Worm (Caenorhabditis elegans) whole organism, L1 larva: ENCODE data around the gene glc-4.

ENCODE experiments used
- C04F5.9 ChIP-seq: sonication (generic microtip); optimal IDR thresholded peaks from 2 replicates; lab custom pipeline; 2016; ENCODE audit warnings: missing genetic modification characterization, missing compliant biosample characterization
- C16A3.4 ChIP-seq: fragments of 150-350 bp; optimal IDR thresholded peaks from 2 replicates; lab custom pipeline; 2014; ENCODE audit warnings: missing biosample characterization, missing genetic modification characterization
- C34B4.2 ChIP-seq: sonication (generic microtip); optimal IDR thresholded peaks from 2 replicates; lab custom pipeline; 2017; ENCODE audit warnings: mild to moderate bottlenecking, missing genetic modification characterization, missing compliant biosample characterization
- F16B12.6 ChIP-seq: fragments of 150-350 bp; optimal IDR thresholded peaks from 2 replicates; lab custom pipeline; 2014; ENCODE audit warnings: missing biosample characterization, missing genetic modification characterization
- Y116A8C.19 ChIP-seq: sonication (generic microtip); optimal IDR thresholded peaks from 2 replicates; lab custom pipeline; 2016; ENCODE audit warnings: missing compliant biosample characterization, missing genetic modification characterization, borderline replicate concordance
- aha-1 ChIP-seq: fragments of 150-350 bp; optimal IDR thresholded peaks from 2 replicates; lab custom pipeline; 2014; ENCODE audit warnings: missing biosample characterization, missing genetic modification characterization
- alr-1 ChIP-seq: fragments of 200-800 bp; sonication (Bioruptor generic); optimal IDR thresholded peaks from 2 replicates; lab custom pipeline; 2018; ENCODE audit warnings: borderline replicate concordance, mild to moderate bottlenecking, missing genetic modification characterization, missing compliant biosample characterization
- aly-2 ChIP-seq: fragments of 150-350 bp; optimal IDR thresholded peaks from 2 replicates; lab custom pipeline; 2014; ENCODE audit warnings: missing biosample characterization, missing genetic modification characterization
- blmp-1 ChIP-seq: fragments of 150-350 bp; optimal IDR thresholded peaks from 2 replicates; lab custom pipeline; 2014; ENCODE audit warnings: missing biosample characterization, missing genetic modification characterization
- ceh-63 ChIP-seq: fragments of 200-800 bp; sonication (Bioruptor generic); optimal IDR thresholded peaks from 2 replicates; lab custom pipeline; 2018; ENCODE audit warnings: mild to moderate bottlenecking, missing genetic modification characterization, missing compliant biosample characterization
- ceh-8 ChIP-seq: fragments of 200-800 bp; sonication (Bioruptor generic); optimal IDR thresholded peaks from 2 replicates; lab custom pipeline; 2018; ENCODE audit warnings: mild to moderate bottlenecking, missing genetic modification characterization, moderate library complexity, missing compliant biosample characterization
- ceh-88 ChIP-seq: fragments of 200-800 bp; sonication (Bioruptor generic); IDR thresholded peaks from 2 replicates; pipeline ENCODE4 v1.3.6; 2022; ENCODE audit warnings: missing genetic modification characterization, missing compliant biosample characterization
- dpl-1 ChIP-seq, 3 experiments: fragments of 150-350 bp in 2 of 3; sonication (generic microtip) in 1 of 3; optimal IDR thresholded peaks; 2 replicates each; lab custom pipeline; 2014 to 2017; ENCODE audit warnings: missing biosample characterization in 3 of 3, missing genetic modification characterization in 3 of 3, missing genetic modification reagents in 3 of 3
- dsc-1 ChIP-seq: sonication (generic microtip); optimal IDR thresholded peaks from 2 replicates; lab custom pipeline; 2016; ENCODE audit warnings: mild to moderate bottlenecking, missing genetic modification characterization, missing compliant biosample characterization
- efl-3 ChIP-seq: fragments of 200-800 bp; sonication (Bioruptor generic); optimal IDR thresholded peaks from 2 replicates; lab custom pipeline; 2018; ENCODE audit warnings: mild to moderate bottlenecking, missing genetic modification characterization, missing compliant biosample characterization
- egl-13 ChIP-seq: sonication (generic microtip); optimal IDR thresholded peaks from 2 replicates; lab custom pipeline; 2016; ENCODE audit warnings: missing genotype, missing genetic modification reagents, missing genetic modification characterization, missing compliant biosample characterization
- egl-27 ChIP-seq, 2 experiments: fragments of 150-350 bp in 1 of 2; sonication (generic microtip); optimal IDR thresholded peaks; 3 replicates each; lab custom pipeline; 2017 to 2018; ENCODE audit warnings: missing biosample characterization in 2 of 2, missing genetic modification characterization in 2 of 2, missing genetic modification reagents in 2 of 2
- elt-3 ChIP-seq, 6 experiments: fragments of 150-350 bp in 1 of 6; sonication (generic microtip); optimal IDR thresholded peaks; 2 replicates each; lab custom pipeline; 2017 to 2018; ENCODE audit warnings: missing biosample characterization in 6 of 6, missing genetic modification characterization in 6 of 6, inconsistent platforms in 1 of 6
- ets-5 ChIP-seq: fragments of 200-800 bp; sonication (Bioruptor generic); IDR thresholded peaks from 2 replicates; pipeline ENCODE4 v1.3.6; 2022; ENCODE audit warnings: missing genetic modification characterization, missing compliant biosample characterization
- fos-1 ChIP-seq: fragments of 150-350 bp; optimal IDR thresholded peaks from 2 replicates; lab custom pipeline; 2014; ENCODE audit warnings: missing biosample characterization, missing genetic modification characterization
- grh-1 ChIP-seq: fragments of 200-800 bp; sonication (Bioruptor generic); IDR thresholded peaks from 2 replicates; pipeline ENCODE4 v1.3.6; 2022; ENCODE audit warnings: missing genetic modification reagents, missing genetic modification characterization, missing compliant biosample characterization
- hlh-17 ChIP-seq: fragments of 200-800 bp; sonication (Bioruptor generic); optimal IDR thresholded peaks from 2 replicates; lab custom pipeline; 2018; ENCODE audit warnings: missing genetic modification characterization, mild to moderate bottlenecking, missing compliant biosample characterization, moderate library complexity, borderline replicate concordance
- hlh-4 ChIP-seq: sonication (generic microtip); optimal IDR thresholded peaks from 2 replicates; lab custom pipeline; 2016; ENCODE audit warnings: mild to moderate bottlenecking, missing genetic modification characterization, missing compliant biosample characterization
- hpl-2 ChIP-seq: fragments of 150-350 bp; optimal IDR thresholded peaks from 2 replicates; lab custom pipeline; 2014; ENCODE audit warnings: missing biosample characterization, missing genetic modification reagents, missing genetic modification characterization
- irx-1 ChIP-seq: sonication (generic microtip); optimal IDR thresholded peaks from 2 replicates; lab custom pipeline; 2016; ENCODE audit warnings: missing genetic modification characterization, missing compliant biosample characterization
- isw-1 ChIP-seq: fragments of 200-800 bp; sonication (Bioruptor generic); IDR thresholded peaks from 2 replicates; pipeline ENCODE4 v1.3.6; 2022; ENCODE audit warnings: missing genetic modification characterization, missing compliant biosample characterization
- jun-1 ChIP-seq: fragments of 150-350 bp; optimal IDR thresholded peaks from 2 replicates; lab custom pipeline; 2014; ENCODE audit warnings: missing biosample characterization, missing genetic modification reagents, missing genetic modification characterization
- lin-35 ChIP-seq, 2 experiments: fragments of 150-350 bp; optimal IDR thresholded peaks; 2 replicates each; lab custom pipeline; 2014; ENCODE audit warnings: missing biosample characterization in 2 of 2, missing genetic modification characterization in 2 of 2, missing genetic modification reagents in 2 of 2
- lsy-2 ChIP-seq, 2 experiments: fragments of 150-350 bp; optimal IDR thresholded peaks; 2 replicates each; lab custom pipeline; 2014; ENCODE audit warnings: missing biosample characterization in 2 of 2, missing genetic modification characterization in 2 of 2
- mdl-1 ChIP-seq, 2 experiments: fragments of 150-350 bp; optimal IDR thresholded peaks; 2 replicates each; lab custom pipeline; 2014 to 2017; ENCODE audit warnings: missing biosample characterization in 2 of 2, missing genetic modification characterization in 2 of 2, inconsistent platforms in 1 of 2
- mep-1 ChIP-seq: fragments of 150-350 bp; optimal IDR thresholded peaks from 2 replicates; lab custom pipeline; 2014; ENCODE audit warnings: missing biosample characterization, missing genetic modification characterization
- nhr-11 ChIP-seq: fragments of 150-350 bp; optimal IDR thresholded peaks from 2 replicates; lab custom pipeline; 2014; ENCODE audit warnings: missing biosample characterization, missing genetic modification characterization
- nhr-20 ChIP-seq: sonication (generic microtip); optimal IDR thresholded peaks from 2 replicates; lab custom pipeline; 2016; ENCODE audit warnings: mild to moderate bottlenecking, missing genetic modification characterization, missing compliant biosample characterization
- nhr-71 ChIP-seq: sonication (generic microtip); optimal IDR thresholded peaks from 2 replicates; lab custom pipeline; 2016; ENCODE audit warnings: mild to moderate bottlenecking, missing genetic modification characterization, moderate library complexity, missing compliant biosample characterization
- nhr-77 ChIP-seq: fragments of 150-350 bp; optimal IDR thresholded peaks from 2 replicates; lab custom pipeline; 2014; ENCODE audit warnings: missing biosample characterization, missing genetic modification characterization
- nhr-84 ChIP-seq: sonication (generic microtip); optimal IDR thresholded peaks from 2 replicates; lab custom pipeline; 2017; ENCODE audit warnings: missing biosample characterization, missing genetic modification characterization
- pax-3 ChIP-seq: fragments of 200-800 bp; sonication (Bioruptor generic); optimal IDR thresholded peaks from 2 replicates; lab custom pipeline; 2018; ENCODE audit warnings: mild to moderate bottlenecking, missing genetic modification characterization, moderate library complexity, missing compliant biosample characterization
- pqm-1 ChIP-seq: sonication (generic microtip); optimal IDR thresholded peaks from 3 replicates; lab custom pipeline; 2017; ENCODE audit warnings: missing biosample characterization, missing genetic modification characterization
- snpc-4 ChIP-seq: fragments of 150-350 bp; optimal IDR thresholded peaks from 2 replicates; lab custom pipeline; 2014; ENCODE audit warnings: missing biosample characterization, missing genetic modification characterization
- snu-23 ChIP-seq: sonication (generic microtip); optimal IDR thresholded peaks from 2 replicates; lab custom pipeline; 2016; ENCODE audit warnings: missing genetic modification characterization, missing compliant biosample characterization
- sox-4 ChIP-seq: sonication (generic microtip); optimal IDR thresholded peaks from 2 replicates; lab custom pipeline; 2016; ENCODE audit warnings: missing genetic modification characterization, missing compliant biosample characterization
- sptf-1 ChIP-seq: fragments of 150-350 bp; optimal IDR thresholded peaks from 2 replicates; lab custom pipeline; 2014; ENCODE audit warnings: missing biosample characterization, missing genetic modification characterization
- sup-37 ChIP-seq: fragments of 200-800 bp; sonication (Bioruptor generic); optimal IDR thresholded peaks from 2 replicates; lab custom pipeline; 2018; ENCODE audit warnings: mild to moderate bottlenecking, missing genetic modification characterization, missing compliant biosample characterization
- swsn-7 ChIP-seq: sonication (generic microtip); optimal IDR thresholded peaks from 2 replicates; lab custom pipeline; 2016; ENCODE audit warnings: missing genetic modification characterization, missing compliant biosample characterization
- tbx-2 ChIP-seq: sonication (generic microtip); optimal IDR thresholded peaks from 2 replicates; lab custom pipeline; 2016; ENCODE audit warnings: missing genetic modification characterization, missing compliant biosample characterization
- unc-130 ChIP-seq: fragments of 150-350 bp; optimal IDR thresholded peaks from 2 replicates; lab custom pipeline; 2017; ENCODE audit warnings: missing biosample characterization, missing genetic modification characterization, inconsistent platforms
- unc-30 ChIP-seq: sonication (generic microtip); optimal IDR thresholded peaks from 2 replicates; lab custom pipeline; 2017; ENCODE audit warnings: missing biosample characterization, missing genetic modification characterization
- unc-62 ChIP-seq: fragments of 150-350 bp; optimal IDR thresholded peaks from 2 replicates; lab custom pipeline; 2014; ENCODE audit warnings: missing biosample characterization, missing genetic modification reagents, missing genetic modification characterization
- unc-86 ChIP-seq: sonication (generic microtip); optimal IDR thresholded peaks from 2 replicates; lab custom pipeline; 2016; ENCODE audit warnings: missing genetic modification characterization, missing compliant biosample characterization
- unc-98 ChIP-seq: fragments of 200-800 bp; sonication (Bioruptor generic); IDR thresholded peaks from 2 replicates; pipeline ENCODE4 v1.3.6; 2022; ENCODE audit warnings: missing genetic modification characterization, missing compliant biosample characterization
- vab-15 ChIP-seq: sonication (generic microtip); optimal IDR thresholded peaks from 2 replicates; lab custom pipeline; 2017; ENCODE audit warnings: missing genotype, mild to moderate bottlenecking, missing genetic modification characterization, missing compliant biosample characterization
- xbp-1 ChIP-seq: sonication (generic microtip); optimal IDR thresholded peaks from 2 replicates; lab custom pipeline; 2016; ENCODE audit warnings: missing genetic modification characterization, missing compliant biosample characterization
- ztf-4 ChIP-seq: fragments of 150-350 bp; optimal IDR thresholded peaks from 2 replicates; lab custom pipeline; 2014; ENCODE audit warnings: missing biosample characterization, missing genetic modification characterization

glc-4 gene

ce11 chrII:7200051-7200599 is 25.4 kb upstream of the glc-4 start, which contains the start of gene pcrg-1:
Gene pcrg-1, plus strand, starts transcription at chrII:7200549.
- TF ChIP-seq unc-130, result peak; percentile 24
- peak; percentile 7 for TF ChIP-seq blmp-1 (tag; lab: Kevin White, UChicago)
- TF ChIP-seq nhr-20 (tag; lab: Kevin White, UChicago), result peak; percentile 89
- TF ChIP-seq irx-1 (tag; lab: Kevin White, UChicago), result peak; percentile 80
- peak; percentile 23 for TF ChIP-seq egl-13 (tag; lab: Kevin White, UChicago)
- peak; percentile 51 for TF ChIP-seq pax-3
- TF ChIP-seq ceh-63 (GFP tag; lab: Kevin White, UChicago), result peak; percentile 67
- no peak for TF ChIP-seq unc-62 (GFP tag; lab: Kevin White, UChicago)
- TF ChIP-seq nhr-11 (tag; lab: Kevin White, UChicago), result no peak
- TF ChIP-seq ceh-88 (GFP tag; lab: Robert Waterston, UW), result peak; percentile 76
- peak; percentile 57 for TF ChIP-seq fos-1 (tag; lab: Kevin White, UChicago)
- TF ChIP-seq swsn-7, result peak; percentile 86
- peak; percentile 89 for TF ChIP-seq nhr-71
- peak; percentile 41 for TF ChIP-seq nhr-77 (tag; lab: Kevin White, UChicago)
- TF ChIP-seq dpl-1 (GFP tag; optimal IDR thresholded peaks at IDR 0.05; lab: Kevin White, UChicago), result peak; percentile 45 to 59 (median 56)
- no peak for TF ChIP-seq hlh-4 (tag; lab: Kevin White, UChicago)
- peak; percentile 99 for TF ChIP-seq snpc-4 (tag; lab: Kevin White, UChicago)
- TF ChIP-seq ets-5 (GFP tag; lab: Robert Waterston, UW), result no peak
- TF ChIP-seq unc-30 (tag; lab: Kevin White, UChicago), result no peak
- TF ChIP-seq hlh-17 (GFP tag; lab: Kevin White, UChicago), result no peak
- peak; percentile 76 for TF ChIP-seq xbp-1 (tag; lab: Kevin White, UChicago)
- TF ChIP-seq dsc-1, result peak; percentile 87
- TF ChIP-seq lsy-2 (tag; optimal IDR thresholded peaks at IDR 0.05; lab: Kevin White, UChicago), result peak; percentile 54 to 81
- peak; percentile 36 for TF ChIP-seq sox-4 (tag; lab: Kevin White, UChicago)
- peak; percentile 83 for TF ChIP-seq tbx-2 (tag; lab: Kevin White, UChicago)
- peak; percentile 8 for TF ChIP-seq F16B12.6 (tag; lab: Kevin White, UChicago)
- TF ChIP-seq C04F5.9 (tag; lab: Kevin White, UChicago), result peak; percentile 59
- peak; percentile 73 for TF ChIP-seq C16A3.4 (tag; lab: Kevin White, UChicago)
- TF ChIP-seq Y116A8C.19 (tag; lab: Kevin White, UChicago), result peak; percentile 15
- TF ChIP-seq alr-1 (tag; lab: Kevin White, UChicago), result no peak
- TF ChIP-seq hpl-2 (GFP tag; lab: Kevin White, UChicago), result no peak
- TF ChIP-seq ztf-4, result peak; percentile 9
- TF ChIP-seq C34B4.2 (tag; lab: Kevin White, UChicago), result no peak
- no peak for TF ChIP-seq vab-15 (tag; lab: Kevin White, UChicago)
- peak; percentile 53 to 72 for TF ChIP-seq lin-35 (GFP tag; optimal IDR thresholded peaks at IDR 0.05; lab: Kevin White, UChicago)
- no peak for TF ChIP-seq sptf-1
- peak; percentile 61 for TF ChIP-seq efl-3 (GFP tag; lab: Kevin White, UChicago)
- peak; percentile 39 for TF ChIP-seq jun-1 (tag; lab: Kevin White, UChicago)
- TF ChIP-seq snu-23 (GFP tag; lab: Kevin White, UChicago), result peak; percentile 82
- no peak for TF ChIP-seq nhr-84 (tag; lab: Kevin White, UChicago)
- TF ChIP-seq aha-1 (tag; lab: Kevin White, UChicago), result no peak
- no peak for TF ChIP-seq pqm-1 (tag; lab: Kevin White, UChicago)
- TF ChIP-seq isw-1 (GFP tag; lab: Robert Waterston, UW), result peak; percentile 42
- peak in 1 of 2 experiments; percentile 77 for TF ChIP-seq mdl-1 (tag; optimal IDR thresholded peaks at IDR 0.05; lab: Kevin White, UChicago)
- peak; percentile 77 for TF ChIP-seq grh-1
- no peak for TF ChIP-seq egl-27 (tag; optimal IDR thresholded peaks at IDR 0.05; lab: Kevin White, UChicago)
- peak in 2 of 6 experiments; percentile 36 to 83 for TF ChIP-seq elt-3 (tag; optimal IDR thresholded peaks at IDR 0.05; lab: Kevin White, UChicago)
- peak; percentile 57 for TF ChIP-seq unc-86 (tag; lab: Kevin White, UChicago)
- TF ChIP-seq ceh-8 (GFP tag; lab: Kevin White, UChicago), result peak; percentile 72
- peak; percentile 84 for TF ChIP-seq sup-37 (GFP tag; lab: Kevin White, UChicago)
- TF ChIP-seq mep-1 (tag; lab: Kevin White, UChicago), result peak; percentile 74
- TF ChIP-seq unc-98, result 0 out of 2 replicates have a peak, but pooled peaks have one; percentile 9
- TF ChIP-seq aly-2 (tag; lab: Kevin White, UChicago), result peak; percentile 36
